Worm (Caenorhabditis elegans) whole organism, late embryonic: Measurements from ENCODE around the gene W06H8.6.

Source experiments
- T23F11.4 ChIP-seq: fragments of 200-800 bp; sonication (Bioruptor generic); optimal IDR thresholded peaks from 2 replicates; lab custom pipeline; 2018; ENCODE audit warnings: mild to moderate bottlenecking, missing genetic modification characterization, missing compliant biosample characterization
- ahr-1 ChIP-seq: sonication (generic microtip); optimal IDR thresholded peaks from 2 replicates; lab custom pipeline; 2016; ENCODE audit warnings: missing genetic modification characterization, missing compliant biosample characterization
- ama-1 ChIP-seq: fragments of 150-350 bp; optimal IDR thresholded peaks from 2 replicates; lab custom pipeline; 2014
- ceh-24 ChIP-seq: sonication (generic microtip); optimal IDR thresholded peaks from 2 replicates; lab custom pipeline; 2016; ENCODE audit warnings: mild to moderate bottlenecking, missing genetic modification characterization, missing compliant biosample characterization
- dmd-4 ChIP-seq: sonication (generic microtip); optimal IDR thresholded peaks from 2 replicates; lab custom pipeline; 2016; ENCODE audit warnings: borderline replicate concordance, missing genetic modification characterization, missing compliant biosample characterization
- dve-1 ChIP-seq: sonication (generic microtip); optimal IDR thresholded peaks from 2 replicates; lab custom pipeline; 2017; ENCODE audit warnings: antibody characterized with exemption, mild to moderate bottlenecking, missing genetic modification characterization, missing compliant biosample characterization
- hlh-6 ChIP-seq: sonication (generic microtip); optimal IDR thresholded peaks from 2 replicates; lab custom pipeline; 2016; ENCODE audit warnings: missing genotype, missing genetic modification characterization, missing compliant biosample characterization
- pag-3 ChIP-seq: sonication (generic microtip); optimal IDR thresholded peaks from 2 replicates; lab custom pipeline; 2016; ENCODE audit warnings: missing compliant biosample characterization, missing genetic modification characterization, borderline replicate concordance
- pha-4 ChIP-seq: fragments of 150-350 bp; optimal IDR thresholded peaks from 2 replicates; lab custom pipeline; 2018; ENCODE audit warnings: missing biosample characterization, missing genetic modification reagents, missing genetic modification characterization
- pqm-1 ChIP-seq: sonication (generic microtip); optimal IDR thresholded peaks from 2 replicates; lab custom pipeline; 2016; ENCODE audit warnings: missing genetic modification characterization, missing compliant biosample characterization
- pros-1 ChIP-seq: fragments of 150-350 bp; optimal IDR thresholded peaks from 2 replicates; lab custom pipeline; 2014; ENCODE audit warnings: missing biosample characterization, missing genetic modification reagents, missing genetic modification characterization
- tbx-2 ChIP-seq: sonication (generic microtip); optimal IDR thresholded peaks from 2 replicates; lab custom pipeline; 2016; ENCODE audit warnings: missing genetic modification characterization, missing compliant biosample characterization
- unc-42 ChIP-seq: sonication (generic microtip); optimal IDR thresholded peaks from 2 replicates; lab custom pipeline; 2016; ENCODE audit warnings: missing genotype, missing genetic modification characterization, missing compliant biosample characterization

DNA sequence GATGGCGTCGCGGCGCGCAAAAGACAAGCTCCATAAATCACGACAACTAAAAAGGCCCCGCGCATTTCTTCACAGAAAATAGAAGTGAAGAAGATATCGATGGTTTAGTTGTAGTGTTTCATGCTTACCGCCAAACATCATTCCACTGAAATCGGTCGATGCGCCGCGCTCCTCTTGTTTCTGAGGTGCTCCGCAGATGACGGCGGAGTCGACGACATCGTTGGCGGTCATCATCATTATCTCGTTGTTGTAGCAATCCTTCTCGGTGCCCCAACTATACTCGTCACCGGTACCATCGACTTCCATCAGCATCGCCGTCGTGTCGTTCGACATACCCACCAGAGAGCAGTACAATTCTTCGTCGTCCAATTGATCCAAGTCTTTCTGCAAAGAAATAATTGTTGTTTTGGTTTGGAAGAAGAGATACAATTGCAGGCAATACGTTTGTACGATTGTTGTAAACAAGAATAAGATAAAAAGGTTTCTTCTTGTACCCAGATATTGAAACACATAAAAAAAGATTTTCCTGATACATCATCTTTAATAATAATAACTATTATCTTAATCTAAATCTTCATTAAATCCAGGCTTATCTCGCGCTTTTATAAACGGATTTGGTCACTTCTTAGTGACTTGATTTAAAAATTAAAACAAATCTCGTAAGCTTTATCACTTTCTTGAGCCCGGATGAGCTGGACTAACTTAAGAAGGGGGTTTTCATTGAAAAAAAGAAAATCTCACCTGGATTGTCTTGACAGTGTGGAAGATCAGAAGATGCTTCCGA lies 873 bp downstream of the W06H8.6 start:
- TF ChIP-seq ama-1 (lab: Kevin White, UChicago) (no peak), unc-42 (no peak), pqm-1 (tag; lab: Kevin White, UChicago) (no peak), ahr-1 (tag; lab: Kevin White, UChicago) (no peak), dve-1 (no peak), pha-4 (tag; lab: Kevin White, UChicago) (no peak), tbx-2 (no peak), pros-1 (tag; lab: Kevin White, UChicago) (no peak), T23F11.4 (GFP tag; lab: Kevin White, UChicago) (no peak), hlh-6 (tag; lab: Kevin White, UChicago) (no peak), ceh-24 (tag; lab: Kevin White, UChicago) (no peak), pag-3 (tag; lab: Kevin White, UChicago) (no peak), dmd-4 (tag; lab: Kevin White, UChicago) (no peak)
